Worm (Caenorhabditis elegans) whole organism, early embryonic: ENCODE results near the gene Y22D7AR.3.

Experiments
- aly-1 ChIP-seq: sonication (generic microtip); optimal IDR thresholded peaks from 2 replicates; lab custom pipeline; 2016; ENCODE audit warnings: missing genetic modification characterization, missing compliant biosample characterization
- ama-1 ChIP-seq: fragments of 150-350 bp; optimal IDR thresholded peaks from 2 replicates; lab custom pipeline; 2014
- hmg-4 ChIP-seq: fragments of 200-800 bp; sonication (Bioruptor generic); optimal IDR thresholded peaks from 2 replicates; lab custom pipeline; 2018; ENCODE audit warnings: mild to moderate bottlenecking, missing genetic modification characterization, missing compliant biosample characterization
- tbx-11 ChIP-seq: fragments of 200-800 bp; sonication (Bioruptor generic); IDR thresholded peaks from 2 replicates; pipeline ENCODE4 v1.3.6; 2022; ENCODE audit warnings: missing genetic modification characterization, missing compliant biosample characterization

DNA sequence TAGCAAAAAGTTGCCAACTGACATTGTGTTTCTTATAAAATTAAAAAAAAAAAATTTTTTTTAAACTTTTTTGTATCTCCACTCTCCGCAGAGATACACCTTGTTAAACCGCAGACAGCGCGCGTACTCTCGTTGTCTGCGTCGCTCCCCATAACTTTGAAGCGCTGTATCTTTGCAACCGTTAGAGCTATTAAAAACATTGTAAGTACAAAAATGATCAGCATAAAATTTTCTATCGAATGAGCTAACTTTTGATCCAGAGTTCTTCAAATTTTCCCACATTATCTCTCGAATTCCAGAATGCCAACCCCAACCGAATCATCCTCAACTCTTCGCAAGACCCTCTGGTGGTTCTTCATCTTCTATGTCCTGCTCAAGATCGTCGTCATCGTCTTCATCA is 13.5 kb downstream of the Y22D7AR.3 start, which contains the start of gene Y22D7AL.1:
- TF ChIP-seq aly-1 (tag; lab: Kevin White, UChicago) = no peak
- TF ChIP-seq ama-1 (lab: Kevin White, UChicago) = no peak
- TF ChIP-seq hmg-4 = no peak
- TF ChIP-seq tbx-11 (GFP tag; lab: Robert Waterston, UW) = no peak
